Fruit fly (Drosophila melanogaster) whole organism, pupa: Measurements from ENCODE around the gene CG14439.

Experiments
- CG10348 ChIP-seq: fragments of 200-800 bp; sonication (Bioruptor generic); IDR thresholded peaks from 2 replicates; pipeline ENCODE4 v1.3.6; 2022; ENCODE audit warnings: missing biosample characterization, missing genetic modification characterization
- CG13204 ChIP-seq: fragments of 200-800 bp; sonication (Bioruptor generic); optimal IDR thresholded peaks from 2 replicates; lab custom pipeline; 2018; ENCODE audit warnings: missing biosample characterization, mild to moderate bottlenecking, missing genetic modification characterization, moderate library complexity
- CG14655 ChIP-seq: fragments of 200-800 bp; sonication (Bioruptor generic); optimal IDR thresholded peaks from 3 replicates; lab custom pipeline; 2017; ENCODE audit warnings: mild to moderate bottlenecking, missing biosample characterization, missing genetic modification reagents, missing genetic modification characterization
- CG15710 ChIP-seq: fragments of 200-800 bp; sonication (Bioruptor generic); optimal IDR thresholded peaks from 2 replicates; lab custom pipeline; 2018; ENCODE audit warnings: missing biosample characterization, mild to moderate bottlenecking, missing genetic modification characterization, moderate library complexity
- CG34367 ChIP-seq: fragments of 200-800 bp; sonication (Bioruptor generic); optimal IDR thresholded peaks from 2 replicates; lab custom pipeline; 2018; ENCODE audit warnings: missing biosample characterization, mild to moderate bottlenecking, missing genetic modification characterization
- CG4496 ChIP-seq: fragments of 200-800 bp; sonication (Bioruptor generic); IDR thresholded peaks from 3 replicates; pipeline ENCODE4 v1.3.6; 2022; ENCODE audit warnings: missing biosample characterization, missing genetic modification characterization
- CG8159 ChIP-seq: fragments of 200-800 bp; sonication (Bioruptor generic); optimal IDR thresholded peaks from 3 replicates; lab custom pipeline; 2018; ENCODE audit warnings: missing biosample characterization, mild to moderate bottlenecking, missing genetic modification characterization, moderate library complexity
- CG8301 ChIP-seq: fragments of 200-800 bp; sonication (Bioruptor generic); optimal IDR thresholded peaks from 2 replicates; lab custom pipeline; 2018; ENCODE audit warnings: missing biosample characterization, mild to moderate bottlenecking, missing genetic modification characterization
- D1 ChIP-seq: fragments of 200-800 bp; sonication (Bioruptor generic); optimal IDR thresholded peaks from 2 replicates; lab custom pipeline; 2018; ENCODE audit warnings: missing biosample characterization, mild to moderate bottlenecking, missing genetic modification characterization, moderate library complexity
- EcR ChIP-seq: fragments of 200-800 bp; sonication (Bioruptor generic); optimal IDR thresholded peaks from 3 replicates; lab custom pipeline; 2019; ENCODE audit warnings: missing biosample characterization, missing genetic modification characterization, mild to moderate bottlenecking, moderate library complexity, missing genetic modification reagents
- Ets98B ChIP-seq: fragments of 200-800 bp; sonication (Bioruptor generic); IDR thresholded peaks from 2 replicates; pipeline ENCODE4 v1.3.6; 2022; ENCODE audit warnings: missing biosample characterization, missing genetic modification characterization
- Pif1A ChIP-seq: fragments of 200-800 bp; sonication (Bioruptor generic); optimal IDR thresholded peaks from 3 replicates; lab custom pipeline; 2016; ENCODE audit warnings: missing biosample characterization, missing genetic modification characterization
- fd96Ca ChIP-seq: fragments of 200-800 bp; sonication (Bioruptor generic); IDR thresholded peaks from 3 replicates; pipeline ENCODE4 v1.3.6; 2022; ENCODE audit warnings: missing biosample characterization, missing genetic modification characterization
- gl ChIP-seq: fragments of 200-800 bp; sonication (Bioruptor generic); optimal IDR thresholded peaks from 2 replicates; lab custom pipeline; 2018; ENCODE audit warnings: missing biosample characterization, mild to moderate bottlenecking, missing genetic modification characterization

DNA sequence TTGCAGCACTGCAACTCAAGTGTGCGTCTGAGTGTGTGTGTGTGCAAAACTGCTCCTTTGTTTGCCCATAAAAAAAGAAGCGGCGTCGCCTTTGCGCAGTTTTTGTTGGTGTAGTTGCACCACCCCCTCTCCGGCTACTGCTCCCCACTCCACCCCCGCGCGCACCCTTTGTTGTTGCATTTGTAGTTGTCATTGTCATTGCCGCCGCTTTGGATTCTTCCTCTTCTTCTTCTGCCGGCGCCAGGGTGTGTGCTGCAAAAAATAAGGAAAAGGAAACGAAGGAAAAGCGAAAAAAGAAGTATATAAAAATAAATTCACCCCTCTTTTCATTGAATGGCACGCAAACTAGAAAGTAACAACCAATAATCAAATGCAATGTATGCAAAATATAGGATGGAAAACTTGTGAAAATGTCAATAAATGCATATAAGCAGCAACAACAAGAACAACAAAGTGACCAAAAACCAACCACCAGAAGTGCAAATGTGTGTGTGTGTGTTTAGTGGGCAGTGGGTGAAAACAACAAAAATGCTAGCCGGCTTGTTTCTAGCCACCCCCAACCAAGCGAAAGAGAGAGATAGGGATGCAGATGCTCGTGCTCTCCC, 56.6 kb downstream of the CG14439 start:
- TF ChIP-seq gl (no peak), EcR (GFP tag; lab: Kevin White, UChicago) (no peak), CG14655 (GFP tag; lab: Kevin White, UChicago) (peak; percentile 15), CG8159 (no peak), Ets98B (GFP tag; lab: Robert Waterston, UW) (no peak), CG34367 (tag; lab: Kevin White, UChicago) (no peak), fd96Ca (no peak), Pif1A (GFP tag; lab: Kevin White, UChicago) (no peak), CG4496 (no peak), CG15710 (tag; lab: Kevin White, UChicago) (no peak), CG8301 (tag; lab: Kevin White, UChicago) (no peak), D1 (tag; lab: Kevin White, UChicago) (no peak), CG13204 (peak; percentile 52), CG10348 (GFP tag; lab: Robert Waterston, UW) (no peak)
